Worm (Caenorhabditis elegans): Measurements from ENCODE around the gene col-171.

The col-171 gene

ce11 chrX:6371192-6372116 is 37.4 kb downstream of the col-171 start (continued):
- TF ChIP-seq lin-11 (tag; optimal IDR thresholded peaks at IDR 0.05) (peak; percentile 70), madf-2 (tag; optimal IDR thresholded peaks at IDR 0.05) (peak; percentile 47), hlh-30 (tag; optimal IDR thresholded peaks at IDR 0.05; ENCODE audit: insufficient read depth) (no peak), sox-2 (GFP tag; IDR thresholded peaks at IDR 0.05) (peak; percentile 68), ceh-34 (tag; optimal IDR thresholded peaks at IDR 0.05) (no peak), unc-42 (tag; optimal IDR thresholded peaks at IDR 0.05) (no peak), odd-2 (tag; optimal IDR thresholded peaks at IDR 0.05) (no peak), hlh-13 (GFP tag; optimal IDR thresholded peaks at IDR 0.05) (peak; percentile 43), ceh-30 (tag; optimal IDR thresholded peaks at IDR 0.05) (peak; percentile 11), ref-2 (tag; optimal IDR thresholded peaks at IDR 0.05) (peak; percentile 48), pha-2 (tag; optimal IDR thresholded peaks at IDR 0.05) (peak; percentile 68), ttx-3 (tag; optimal IDR thresholded peaks at IDR 0.05) (peak; percentile 80), unc-55 (GFP tag; optimal IDR thresholded peaks at IDR 0.05) (no peak), ama-1 (optimal IDR thresholded peaks at IDR 0.05) (no peak), K09A11.1 (tag; optimal IDR thresholded peaks at IDR 0.05; ENCODE audit: insufficient read depth) (no peak), che-1 (tag; optimal IDR thresholded peaks at IDR 0.05) (peak; percentile 80), ceh-18 (tag; optimal IDR thresholded peaks at IDR 0.05) (peak; percentile 5), ceh-22 (tag; optimal IDR thresholded peaks at IDR 0.05) (no peak), gmeb-2 (tag; optimal IDR thresholded peaks at IDR 0.05) (peak; percentile 77), hlh-6 (tag; optimal IDR thresholded peaks at IDR 0.05) (no peak), ceh-2 (tag; optimal IDR thresholded peaks at IDR 0.05) (peak; percentile 38), fax-1 (tag; optimal IDR thresholded peaks at IDR 0.05) (peak; percentile 61), elt-2 (tag; optimal IDR thresholded peaks at IDR 0.05) (peak; percentile 84), dmd-4 (tag; optimal IDR thresholded peaks at IDR 0.05; ENCODE audit: borderline replicate concordance) (peak; percentile 50), mec-3 (tag; optimal IDR thresholded peaks at IDR 0.05; ENCODE audit: borderline replicate concordance) (no peak), sdc-2 (tag; optimal IDR thresholded peaks at IDR 0.05) (peak; percentile 70), pag-3 (tag; optimal IDR thresholded peaks at IDR 0.05; ENCODE audit: borderline replicate concordance) (no peak), pqm-1 (tag; optimal IDR thresholded peaks at IDR 0.05) (peak; percentile 28), pha-4 (tag; optimal IDR thresholded peaks at IDR 0.05) (no peak), eyg-1 (tag; optimal IDR thresholded peaks at IDR 0.05) (peak; percentile 45), unc-86 (tag; optimal IDR thresholded peaks at IDR 0.05) (peak; percentile 62), ceh-24 (tag; optimal IDR thresholded peaks at IDR 0.05) (peak; percentile 51), F13H6.1 (tag; optimal IDR thresholded peaks at IDR 0.05) (peak; percentile 17), ceh-9 (tag; optimal IDR thresholded peaks at IDR 0.05) (peak; percentile 42), pax-1 (tag; optimal IDR thresholded peaks at IDR 0.05) (no peak), unc-3 (GFP tag; conservative IDR thresholded peaks at IDR 0.05) (peak; percentile 77), unc-3 (tag; optimal IDR thresholded peaks at IDR 0.05) (no peak), C08G9.2 (tag; optimal IDR thresholded peaks at IDR 0.05) (peak; percentile 1), rnt-1 (tag; optimal IDR thresholded peaks at IDR 0.05) (peak; percentile 7), tbx-7 (tag; optimal IDR thresholded peaks at IDR 0.05) (no peak), ceh-14 (tag; optimal IDR thresholded peaks at IDR 0.05) (peak; percentile 81), nhr-11 (tag; optimal IDR thresholded peaks at IDR 0.05) (no peak), nhr-232 (tag; optimal IDR thresholded peaks at IDR 0.05) (peak; percentile 45)

All from whole organism, late embryonic.